Fruit fly (Drosophila melanogaster): ENCODE data around the gene CG31418.

- TF ChIP-seq Smox (GFP tag; optimal IDR thresholded peaks at IDR 0.05) (no peak), CG6276 (GFP tag; optimal IDR thresholded peaks at IDR 0.05) (no peak), CG11902 (GFP tag; optimal IDR thresholded peaks at IDR 0.05) (no peak), Ets21C (GFP tag; optimal IDR thresholded peaks at IDR 0.05) (no peak), Eip93F (GFP tag; optimal IDR thresholded peaks at IDR 0.05) (no peak), CG31627 (GFP tag; optimal IDR thresholded peaks at IDR 0.05) (no peak)
These were observed 34.4 kb upstream of the CG31418 start for dm6 chr3R:17249233-17249632.

All from whole organism, prepupa.